Worm (Caenorhabditis elegans): Measurements from ENCODE around the gene Y22F5A.11.

Gene Y22F5A.11

ce11 chrV:10238665-10239064, 36.8 kb downstream of the Y22F5A.11 start, which contains the start of gene fubl-1:
Gene fubl-1, minus strand, starts transcription at chrV:10238866.
- no peak for TF ChIP-seq ztf-29 (GFP tag; IDR thresholded peaks at IDR 0.05)
- no peak for TF ChIP-seq klf-2 (GFP tag; conservative IDR thresholded peaks at IDR 0.05)
- TF ChIP-seq tab-1 (GFP tag; IDR thresholded peaks at IDR 0.05), result 0 out of 2 replicates have a peak, but pooled peaks have one; percentile 46

- TF ChIP-seq cog-1 (tag; optimal IDR thresholded peaks at IDR 0.05), result no peak
- TF ChIP-seq ztf-29 (GFP tag; IDR thresholded peaks at IDR 0.05), result no peak
- TF ChIP-seq klf-2 (GFP tag; conservative IDR thresholded peaks at IDR 0.05), result no peak
- no peak for TF ChIP-seq tab-1 (GFP tag; IDR thresholded peaks at IDR 0.05)
- TF ChIP-seq med-1 (GFP tag; optimal IDR thresholded peaks at IDR 0.05; ENCODE audit: insufficient read depth), result no peak
Observed at ce11 chrV:10237959-10238444, 37.4 kb downstream of the Y22F5A.11 start.

ce11 chrV:10237171-10237570, 38.3 kb downstream of the Y22F5A.11 start:
- TF ChIP-seq ztf-29 (GFP tag; IDR thresholded peaks at IDR 0.05), result no peak
- TF ChIP-seq tab-1 (GFP tag; IDR thresholded peaks at IDR 0.05), result no peak
- no peak for TF ChIP-seq ztf-23 (GFP tag; IDR thresholded peaks at IDR 0.05)
- TF ChIP-seq cog-1 (tag; optimal IDR thresholded peaks at IDR 0.05), result no peak
- TF ChIP-seq ref-1 (GFP tag; conservative IDR thresholded peaks at IDR 0.05), result no peak

- TF ChIP-seq ref-1 (GFP tag; conservative IDR thresholded peaks at IDR 0.05), result no peak
- TF ChIP-seq ztf-29 (GFP tag; IDR thresholded peaks at IDR 0.05), result no peak
- TF ChIP-seq T22C8.4 (GFP tag; IDR thresholded peaks at IDR 0.05), result no peak
Observed at ce11 chrV:10233330-10233729, 42.1 kb downstream of the Y22F5A.11 start, which contains the start of gene str-182. Gene str-182, minus strand, starts transcription at chrV:10233430.

ce11 chrV:10230932-10231331, 44.5 kb downstream of the Y22F5A.11 start, which contains the start of gene fipr-6:
Gene fipr-6, plus strand, starts transcription at chrV:10231232.
- TF ChIP-seq T22C8.4 (GFP tag; IDR thresholded peaks at IDR 0.05), result no peak
- no peak for TF ChIP-seq ztf-23 (GFP tag; IDR thresholded peaks at IDR 0.05)
- no peak for TF ChIP-seq med-1 (GFP tag; optimal IDR thresholded peaks at IDR 0.05; ENCODE audit: insufficient read depth)
- no peak for TF ChIP-seq tab-1 (GFP tag; IDR thresholded peaks at IDR 0.05)
- TF ChIP-seq ztf-29 (GFP tag; IDR thresholded peaks at IDR 0.05), result no peak
- TF ChIP-seq ref-1 (GFP tag; conservative IDR thresholded peaks at IDR 0.05), result no peak
- no peak for TF ChIP-seq cog-1 (tag; optimal IDR thresholded peaks at IDR 0.05)
- TF ChIP-seq klf-2 (GFP tag; conservative IDR thresholded peaks at IDR 0.05), result no peak
- no peak for TF ChIP-seq flt-1 (GFP tag; IDR thresholded peaks at IDR 0.05)

ce11 chrV:10229222-10229879, 46.1 kb downstream of the Y22F5A.11 start, which contains the start of the genes pyt-1 and fipr-7:
Gene pyt-1, minus strand, starts transcription at chrV:10229322.
Gene fipr-7, plus strand, starts transcription at chrV:10229829.
- TF ChIP-seq klf-2 (GFP tag; conservative IDR thresholded peaks at IDR 0.05) (no peak), ztf-29 (GFP tag; IDR thresholded peaks at IDR 0.05) (no peak), ref-1 (GFP tag; conservative IDR thresholded peaks at IDR 0.05) (no peak), med-1 (GFP tag; optimal IDR thresholded peaks at IDR 0.05; ENCODE audit: insufficient read depth) (no peak), T22C8.4 (GFP tag; IDR thresholded peaks at IDR 0.05) (no peak), tab-1 (GFP tag; IDR thresholded peaks at IDR 0.05) (no peak), cog-1 (tag; optimal IDR thresholded peaks at IDR 0.05) (no peak), flt-1 (GFP tag; IDR thresholded peaks at IDR 0.05) (no peak), ztf-23 (GFP tag; IDR thresholded peaks at IDR 0.05) (no peak)

ce11 chrV:10228360-10228759, 47.1 kb downstream of the Y22F5A.11 start, which contains the start of gene fipr-4:
Gene fipr-4, minus strand, starts transcription at chrV:10228460.
- TF ChIP-seq T22C8.4 (GFP tag; IDR thresholded peaks at IDR 0.05), result no peak
- TF ChIP-seq tab-1 (GFP tag; IDR thresholded peaks at IDR 0.05), result no peak
- no peak for TF ChIP-seq cog-1 (tag; optimal IDR thresholded peaks at IDR 0.05)
- TF ChIP-seq med-1 (GFP tag; optimal IDR thresholded peaks at IDR 0.05; ENCODE audit: insufficient read depth), result no peak
- TF ChIP-seq ztf-23 (GFP tag; IDR thresholded peaks at IDR 0.05), result no peak
- no peak for TF ChIP-seq ztf-29 (GFP tag; IDR thresholded peaks at IDR 0.05)
- TF ChIP-seq ref-1 (GFP tag; conservative IDR thresholded peaks at IDR 0.05), result no peak
- TF ChIP-seq flt-1 (GFP tag; IDR thresholded peaks at IDR 0.05), result no peak
- TF ChIP-seq klf-2 (GFP tag; conservative IDR thresholded peaks at IDR 0.05), result no peak

ce11 chrV:10227333-10227732, 48.1 kb downstream of the Y22F5A.11 start, which contains the start of gene ttr-19:
Gene ttr-19, minus strand, starts transcription at chrV:10227433.
- TF ChIP-seq klf-2 (GFP tag; conservative IDR thresholded peaks at IDR 0.05), result no peak
- TF ChIP-seq flt-1 (GFP tag; IDR thresholded peaks at IDR 0.05), result no peak
- TF ChIP-seq tab-1 (GFP tag; IDR thresholded peaks at IDR 0.05), result no peak
- TF ChIP-seq T22C8.4 (GFP tag; IDR thresholded peaks at IDR 0.05), result no peak
- TF ChIP-seq ztf-29 (GFP tag; IDR thresholded peaks at IDR 0.05), result no peak
- no peak for TF ChIP-seq med-1 (GFP tag; optimal IDR thresholded peaks at IDR 0.05; ENCODE audit: insufficient read depth)
- no peak for TF ChIP-seq ztf-23 (GFP tag; IDR thresholded peaks at IDR 0.05)
- TF ChIP-seq ref-1 (GFP tag; conservative IDR thresholded peaks at IDR 0.05), result no peak
- no peak for TF ChIP-seq cog-1 (tag; optimal IDR thresholded peaks at IDR 0.05)

ce11 chrV:10225610-10226009, 49.8 kb downstream of the Y22F5A.11 start, which contains the start of gene daf-36:
Gene daf-36, minus strand, starts transcription at chrV:10225710.
- TF ChIP-seq med-1 (GFP tag; optimal IDR thresholded peaks at IDR 0.05; ENCODE audit: insufficient read depth), result no peak

Measured in whole organism, midembryonic.